Worm (Caenorhabditis elegans): Measurements from ENCODE around the gene clec-165.

The clec-165 gene

DNA sequence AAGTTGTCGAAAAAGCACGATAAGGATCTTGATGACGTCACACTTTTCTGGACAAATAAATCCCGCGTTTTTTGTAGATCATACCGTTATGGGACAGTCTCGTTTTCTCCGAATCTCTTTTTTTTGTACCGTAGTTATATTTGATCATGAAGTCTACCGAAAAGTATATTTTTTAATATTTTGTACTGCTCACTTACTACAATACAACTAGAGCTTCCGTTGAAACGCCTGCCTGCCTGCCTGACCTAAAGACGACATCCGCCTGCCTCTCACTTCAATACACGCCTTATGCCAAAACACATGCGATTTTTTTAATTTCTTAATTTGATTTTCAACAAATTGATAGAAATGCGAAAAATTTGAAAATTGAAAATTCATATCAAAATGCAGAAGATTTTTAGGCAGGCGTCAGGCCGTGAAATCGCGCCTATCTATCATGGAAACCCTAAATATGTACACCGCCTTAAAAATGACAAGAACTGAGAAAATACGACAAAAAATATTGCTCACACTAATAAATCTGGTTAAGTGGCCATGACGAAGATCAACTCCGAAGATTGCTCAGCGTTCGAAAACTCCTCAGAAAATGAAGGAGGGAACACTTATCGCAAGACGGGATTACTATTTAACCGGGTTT is 21.0 kb downstream of the clec-165 start, which contains the start of gene W09G12.8:
Gene W09G12.8, plus strand, starts transcription at position 587 of the 637 bp plus-strand sequence.
- no peak for TF ChIP-seq sox-4 (tag; optimal IDR thresholded peaks at IDR 0.05)
- no peak for TF ChIP-seq zip-5 (tag; optimal IDR thresholded peaks at IDR 0.05)
- TF ChIP-seq T23F11.4 (GFP tag; optimal IDR thresholded peaks at IDR 0.05) = no peak
- TF ChIP-seq sdc-2 (tag; optimal IDR thresholded peaks at IDR 0.05) = no peak
- TF ChIP-seq pros-1 (tag; optimal IDR thresholded peaks at IDR 0.05) = no peak
- no peak for TF ChIP-seq dmd-4 (tag; optimal IDR thresholded peaks at IDR 0.05; ENCODE audit: borderline replicate concordance)
- no peak for TF ChIP-seq unc-42 (tag; optimal IDR thresholded peaks at IDR 0.05)
- TF ChIP-seq ceh-24 (tag; optimal IDR thresholded peaks at IDR 0.05) = no peak
- TF ChIP-seq nhr-232 (tag; optimal IDR thresholded peaks at IDR 0.05) = no peak
- no peak for TF ChIP-seq sox-2 (GFP tag; IDR thresholded peaks at IDR 0.05)
- no peak for TF ChIP-seq pax-1 (tag; optimal IDR thresholded peaks at IDR 0.05)

DNA sequence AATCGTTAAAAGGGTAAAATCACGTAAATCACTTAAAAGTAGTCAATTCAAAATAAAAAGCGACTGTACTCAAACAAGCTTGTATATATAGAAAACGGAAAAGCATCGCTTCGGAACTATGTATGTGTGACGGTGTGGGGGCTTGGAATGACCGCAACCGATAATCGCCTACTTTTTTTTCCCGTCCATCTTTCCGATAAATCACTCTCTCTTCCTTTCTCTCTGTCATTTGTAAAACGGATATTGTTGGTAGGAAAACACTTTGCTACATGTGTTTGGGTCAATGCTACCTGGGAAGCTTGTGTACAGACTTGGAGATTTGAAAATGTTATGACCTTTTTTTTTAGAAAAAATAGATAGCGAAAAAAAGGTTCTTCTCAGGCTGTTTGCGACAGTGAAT is 21.9 kb downstream of the clec-165 start:
- TF ChIP-seq elt-4 (tag; optimal IDR thresholded peaks at IDR 0.05) (no peak), ahr-1 (tag; optimal IDR thresholded peaks at IDR 0.05) (no peak), odd-2 (tag; optimal IDR thresholded peaks at IDR 0.05) (no peak), unc-42 (tag; optimal IDR thresholded peaks at IDR 0.05) (no peak), eyg-1 (tag; optimal IDR thresholded peaks at IDR 0.05) (no peak)

DNA sequence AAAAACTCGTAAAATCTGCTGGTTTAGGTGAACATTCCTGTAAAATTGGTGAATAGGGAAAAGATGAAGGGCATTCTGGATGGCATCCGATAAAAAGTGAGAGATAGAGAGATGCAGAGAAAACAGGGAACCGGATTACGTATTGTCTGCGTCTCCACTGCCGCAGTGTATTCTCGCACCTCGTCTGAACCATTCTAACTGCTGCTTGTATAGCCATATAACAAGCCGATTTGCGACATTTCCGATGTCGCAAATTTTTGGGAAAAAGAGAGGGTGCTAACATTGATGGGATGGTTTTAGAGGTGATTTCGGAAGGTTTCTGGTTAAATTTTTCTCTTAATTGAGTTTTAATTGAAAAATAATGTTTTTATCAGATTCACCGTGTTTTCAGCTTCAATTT is 25.5 kb downstream of the clec-165 start, which contains the start of gene W09G12.10:
Gene W09G12.10, minus strand, starts transcription at position 121 of the 400 bp plus-strand sequence.
- TF ChIP-seq unc-86 (tag; optimal IDR thresholded peaks at IDR 0.05) (no peak), unc-42 (tag; optimal IDR thresholded peaks at IDR 0.05) (no peak), ceh-30 (tag; optimal IDR thresholded peaks at IDR 0.05) (no peak), ceh-45 (GFP tag; IDR thresholded peaks at IDR 0.05) (no peak)

DNA sequence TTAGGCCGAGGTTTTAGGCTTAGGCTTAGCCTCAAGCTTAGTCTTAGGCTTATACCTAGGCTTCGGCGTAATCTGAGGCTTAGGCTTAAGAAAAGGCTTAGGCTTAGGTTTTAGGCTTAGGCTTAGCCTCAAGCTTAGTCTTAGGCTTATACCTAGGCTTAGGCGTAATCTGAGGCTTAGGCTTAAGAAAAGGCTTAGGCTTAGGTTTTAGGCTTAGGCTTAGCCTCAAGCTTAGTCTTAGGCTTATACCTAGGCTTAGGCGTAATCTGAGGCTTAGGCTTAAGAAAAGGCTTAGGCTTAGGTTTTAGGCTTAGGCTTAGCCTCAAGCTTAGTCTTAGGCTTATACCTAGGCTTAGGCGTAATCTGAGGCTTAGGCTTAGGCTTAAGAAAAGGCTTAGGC is 29.4 kb downstream of the clec-165 start:
- peak; percentile 57 for TF ChIP-seq dve-1 (tag; optimal IDR thresholded peaks at IDR 0.05)

DNA sequence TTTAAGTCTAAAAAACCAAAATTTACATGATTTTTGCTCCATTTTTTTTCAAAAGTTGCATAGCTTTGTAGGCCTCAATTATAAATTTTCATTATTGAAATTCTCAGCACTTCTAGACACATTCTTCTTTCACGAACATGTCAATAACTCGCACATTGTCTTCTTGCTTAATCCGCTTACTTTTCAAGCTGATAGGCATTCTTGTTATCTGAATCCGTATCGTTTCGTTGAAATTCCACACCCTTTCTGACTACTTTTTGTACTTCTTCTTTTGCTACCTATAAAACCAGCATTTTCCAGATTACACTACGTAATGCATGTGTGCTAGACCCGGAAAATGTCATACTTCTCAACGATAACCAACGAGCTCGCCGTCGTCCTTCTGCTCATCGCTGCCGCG is 30.4 kb downstream of the clec-165 start, which contains the start of gene W09G12.9:
Gene W09G12.9, plus strand, starts transcription at position 301 of the 400 bp plus-strand sequence.
- no peak for TF ChIP-seq ceh-6 (GFP tag; optimal IDR thresholded peaks at IDR 0.05)
- TF ChIP-seq nfya-1 (tag; optimal IDR thresholded peaks at IDR 0.05) = no peak
- no peak for TF ChIP-seq pha-2 (tag; optimal IDR thresholded peaks at IDR 0.05)
- TF ChIP-seq K02D7.2 (tag; optimal IDR thresholded peaks at IDR 0.05) = no peak
- TF ChIP-seq pat-9 (tag; optimal IDR thresholded peaks at IDR 0.05) = no peak
- no peak for TF ChIP-seq ceh-45 (GFP tag; IDR thresholded peaks at IDR 0.05)
- TF ChIP-seq fax-1 (tag; optimal IDR thresholded peaks at IDR 0.05) = no peak
- TF ChIP-seq T23F11.4 (GFP tag; optimal IDR thresholded peaks at IDR 0.05) = no peak
- no peak for TF ChIP-seq rnt-1 (tag; optimal IDR thresholded peaks at IDR 0.05)
- no peak for TF ChIP-seq ets-4 (tag; optimal IDR thresholded peaks at IDR 0.05)

DNA sequence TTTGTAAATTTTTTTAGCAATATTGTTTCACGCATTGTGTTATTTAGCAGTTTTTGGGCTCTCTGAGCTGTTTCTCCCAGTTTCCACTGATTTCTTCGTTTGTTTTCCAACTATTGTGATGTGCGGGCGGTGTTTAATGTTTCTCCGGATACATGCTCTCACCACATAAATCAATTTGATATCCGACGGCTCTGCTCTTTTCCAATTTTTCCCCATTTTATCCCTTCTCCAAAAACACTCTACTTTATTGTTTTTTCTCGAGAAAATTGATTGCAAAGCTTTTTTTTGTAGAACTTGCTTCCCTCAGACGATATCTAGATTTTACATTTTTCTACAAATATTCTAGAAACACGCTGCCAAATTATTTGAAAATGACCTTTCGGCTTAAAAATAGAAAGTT is 31.1 kb downstream of the clec-165 start:
- no peak for TF ChIP-seq F13H6.1 (tag; optimal IDR thresholded peaks at IDR 0.05)

DNA sequence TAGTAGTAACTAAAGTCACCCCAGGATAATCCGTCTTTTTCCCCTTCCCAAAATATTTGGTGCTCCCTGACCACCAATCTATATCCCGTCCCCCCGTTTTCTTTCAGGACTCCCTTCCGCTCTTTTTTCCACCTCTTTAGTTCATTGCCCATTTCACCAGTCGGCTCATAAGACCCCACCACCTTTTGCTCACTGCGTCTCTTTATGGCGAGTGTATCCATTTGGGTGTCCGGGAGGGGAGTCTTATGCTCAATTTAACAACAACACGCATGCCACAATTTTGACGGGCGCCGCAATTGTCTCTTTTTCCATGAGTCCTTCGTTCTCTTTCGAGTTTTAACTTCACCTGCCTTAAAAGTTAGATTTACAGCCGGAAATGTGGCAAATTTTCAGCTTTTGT is 33.5 kb downstream of the clec-165 start:
- TF ChIP-seq ceh-22 (tag; optimal IDR thresholded peaks at IDR 0.05) (no peak), ceh-31 (tag; optimal IDR thresholded peaks at IDR 0.05) (peak; percentile 82), tbx-2 (tag; optimal IDR thresholded peaks at IDR 0.05) (peak; percentile 54), unc-42 (tag; optimal IDR thresholded peaks at IDR 0.05) (peak; percentile 48), ceh-18 (tag; optimal IDR thresholded peaks at IDR 0.05) (peak; percentile 28), ceh-14 (tag; optimal IDR thresholded peaks at IDR 0.05) (peak; percentile 21), K02D7.2 (tag; optimal IDR thresholded peaks at IDR 0.05) (no peak), hlh-30 (tag; optimal IDR thresholded peaks at IDR 0.05; ENCODE audit: insufficient read depth) (peak; percentile 34), nhr-11 (tag; optimal IDR thresholded peaks at IDR 0.05) (no peak), lim-6 (tag; optimal IDR thresholded peaks at IDR 0.05) (no peak), hlh-13 (GFP tag; optimal IDR thresholded peaks at IDR 0.05) (no peak), ceh-6 (GFP tag; optimal IDR thresholded peaks at IDR 0.05) (no peak), pax-1 (tag; optimal IDR thresholded peaks at IDR 0.05) (no peak)

Data from whole organism, late embryonic.